Worm (Caenorhabditis elegans): ENCODE data around the gene rpn-13.

Gene rpn-13

ce11 chrIII:6358704-6359103, 17.0 kb upstream of the rpn-13 start:
- peak; percentile 53 for TF ChIP-seq lin-14 (GFP tag; optimal IDR thresholded peaks at IDR 0.05)
- no peak for TF ChIP-seq fkh-10 (GFP tag; optimal IDR thresholded peaks at IDR 0.05)
- TF ChIP-seq snu-23 (GFP tag; optimal IDR thresholded peaks at IDR 0.05), result peak; percentile 30
- no peak for TF ChIP-seq Y116A8C.19 (tag; optimal IDR thresholded peaks at IDR 0.05; ENCODE audit: borderline replicate concordance)
- no peak for TF ChIP-seq C16A3.4 (tag; optimal IDR thresholded peaks at IDR 0.05)
- TF ChIP-seq ces-1 (GFP tag; optimal IDR thresholded peaks at IDR 0.05), result no peak
- TF ChIP-seq elt-3 (tag; optimal IDR thresholded peaks at IDR 0.05), result peak in 2 of 6 experiments; percentile 15 to 17
- TF ChIP-seq pqm-1 (tag; optimal IDR thresholded peaks at IDR 0.05), result no peak
- no peak for TF ChIP-seq fos-1 (tag; optimal IDR thresholded peaks at IDR 0.05)
- no peak for TF ChIP-seq efl-1 (optimal IDR thresholded peaks at IDR 0.05)
- peak in 1 of 2 experiments; percentile 6 for TF ChIP-seq efl-1 (GFP tag; optimal IDR thresholded peaks at IDR 0.05 in 1 of 2)
- TF ChIP-seq blmp-1 (tag; optimal IDR thresholded peaks at IDR 0.05), result peak; percentile 94
- TF ChIP-seq isw-1 (GFP tag; IDR thresholded peaks at IDR 0.05), result no peak
- TF ChIP-seq dsc-1 (tag; optimal IDR thresholded peaks at IDR 0.05), result no peak
- TF ChIP-seq sptf-1 (tag; optimal IDR thresholded peaks at IDR 0.05), result no peak
- no peak for TF ChIP-seq zip-4 (GFP tag; optimal IDR thresholded peaks at IDR 0.05)
- no peak for TF ChIP-seq fkh-4 (tag; optimal IDR thresholded peaks at IDR 0.05; ENCODE audit: borderline replicate concordance)

ce11 chrIII:6356764-6357163, 15.0 kb upstream of the rpn-13 start:
- TF ChIP-seq fos-1 (tag; optimal IDR thresholded peaks at IDR 0.05), result no peak
- TF ChIP-seq irx-1 (tag; optimal IDR thresholded peaks at IDR 0.05), result no peak
- TF ChIP-seq rnt-1 (tag; optimal IDR thresholded peaks at IDR 0.05), result no peak
- no peak for TF ChIP-seq nhr-76 (tag; optimal IDR thresholded peaks at IDR 0.05)
- no peak for TF ChIP-seq ceh-88 (GFP tag; IDR thresholded peaks at IDR 0.05)
- TF ChIP-seq nhr-237 (tag; optimal IDR thresholded peaks at IDR 0.05), result no peak
- TF ChIP-seq unc-130 (tag; optimal IDR thresholded peaks at IDR 0.05), result no peak
- TF ChIP-seq ceh-82 (tag; optimal IDR thresholded peaks at IDR 0.05), result no peak
- no peak for TF ChIP-seq fkh-10 (GFP tag; optimal IDR thresholded peaks at IDR 0.05)
- no peak for TF ChIP-seq tbx-2 (tag; optimal IDR thresholded peaks at IDR 0.05)
- TF ChIP-seq efl-1 (optimal IDR thresholded peaks at IDR 0.05), result no peak
- TF ChIP-seq efl-1 (GFP tag; optimal IDR thresholded peaks at IDR 0.05 in 1 of 2), result no peak
- no peak for TF ChIP-seq aha-1 (tag; optimal IDR thresholded peaks at IDR 0.05)
- TF ChIP-seq snpc-4 (tag; optimal IDR thresholded peaks at IDR 0.05), result no peak
- no peak for TF ChIP-seq C04F5.9 (tag; optimal IDR thresholded peaks at IDR 0.05)
- TF ChIP-seq efl-3 (GFP tag; optimal IDR thresholded peaks at IDR 0.05), result no peak
- no peak for TF ChIP-seq nhr-84 (tag; optimal IDR thresholded peaks at IDR 0.05)
- TF ChIP-seq grh-1 (GFP tag; IDR thresholded peaks at IDR 0.05), result no peak
- TF ChIP-seq hlh-17 (GFP tag; optimal IDR thresholded peaks at IDR 0.05; ENCODE audit: borderline replicate concordance), result no peak
- no peak for TF ChIP-seq lin-15B (tag; optimal IDR thresholded peaks at IDR 0.05)
- no peak for TF ChIP-seq blmp-1 (tag; optimal IDR thresholded peaks at IDR 0.05)

- TF ChIP-seq lin-35 (GFP tag; optimal IDR thresholded peaks at IDR 0.05) (peak in 1 of 2 experiments; percentile 54), efl-1 (optimal IDR thresholded peaks at IDR 0.05) (no peak), efl-1 (GFP tag; optimal IDR thresholded peaks at IDR 0.05 in 1 of 2) (peak in 1 of 2 experiments; percentile 88), zag-1 (tag; optimal IDR thresholded peaks at IDR 0.05) (no peak), lin-14 (GFP tag; optimal IDR thresholded peaks at IDR 0.05) (peak; percentile 28), fkh-4 (tag; optimal IDR thresholded peaks at IDR 0.05; ENCODE audit: borderline replicate concordance) (no peak), nhr-85 (tag) (peak; percentile 68), swsn-7 (tag; optimal IDR thresholded peaks at IDR 0.05) (no peak), rnt-1 (tag; optimal IDR thresholded peaks at IDR 0.05) (peak; percentile 2), blmp-1 (tag; optimal IDR thresholded peaks at IDR 0.05) (peak; percentile 2), snu-23 (GFP tag; optimal IDR thresholded peaks at IDR 0.05) (peak; percentile 44), C34B4.2 (tag; optimal IDR thresholded peaks at IDR 0.05) (no peak)
Observed at ce11 chrIII:6356007-6356406, 14.3 kb upstream of the rpn-13 start.

- TF ChIP-seq zag-1 (tag; optimal IDR thresholded peaks at IDR 0.05) (no peak), mab-9 (GFP tag; IDR thresholded peaks at IDR 0.05) (no peak), rnt-1 (tag; optimal IDR thresholded peaks at IDR 0.05) (peak; percentile 2), nhr-77 (tag; optimal IDR thresholded peaks at IDR 0.05) (peak; percentile 8), efl-1 (optimal IDR thresholded peaks at IDR 0.05) (no peak), efl-1 (GFP tag; optimal IDR thresholded peaks at IDR 0.05 in 1 of 2) (peak in 1 of 2 experiments; percentile 58)
Observed at ce11 chrIII:6355359-6355758, 13.6 kb upstream of the rpn-13 start.
